Worm (Caenorhabditis elegans) whole organism, young adult: Measurements from ENCODE around the gene srd-27.
"Not testable (repeated sequence)": the region's sequence is repeated elsewhere in the genome, so short reads cannot be mapped to it uniquely, and the experiment has no call there.

ENCODE experiments used
- D2030.7 ChIP-seq: fragments of 200-800 bp; sonication (Bioruptor generic); IDR thresholded peaks from 2 replicates; pipeline ENCODE4 v1.3.6; 2022; ENCODE audit warnings: missing genetic modification reagents, missing genetic modification characterization, missing compliant biosample characterization
- F37B4.10 ChIP-seq: fragments of 200-800 bp; sonication (Bioruptor generic); IDR thresholded peaks from 2 replicates; pipeline ENCODE4 v1.3.6; 2022; ENCODE audit warnings: missing genetic modification characterization, missing compliant biosample characterization
- F55B11.4 ChIP-seq: sonication (generic microtip); optimal IDR thresholded peaks from 2 replicates; lab custom pipeline; 2016; ENCODE audit warnings: missing compliant biosample characterization, missing genetic modification characterization, borderline replicate concordance; ENCODE audit not compliant: insufficient read depth
- ZK185.1 ChIP-seq: sonication (generic microtip); optimal IDR thresholded peaks from 2 replicates; lab custom pipeline; 2016; ENCODE audit warnings: mild to moderate bottlenecking, missing genetic modification characterization, missing compliant biosample characterization; ENCODE audit not compliant: poor library complexity, severe bottlenecking
- ama-1 ChIP-seq, 3 experiments: fragments of 150-350 bp in 1 of 3; sonication (generic microtip) in 2 of 3; optimal IDR thresholded peaks; 2 replicates each; lab custom pipeline; 2014 to 2018; ENCODE audit warnings: missing biosample characterization in 2 of 3, missing genetic modification characterization in 2 of 3, missing genetic modification reagents in 2 of 3
- aptf-3 ChIP-seq: fragments of 200-800 bp; sonication (Bioruptor generic); IDR thresholded peaks from 2 replicates; pipeline ENCODE4 v1.3.6; 2022; ENCODE audit warnings: missing genetic modification characterization, missing compliant biosample characterization
- atf-7 ChIP-seq: sonication (generic microtip); optimal IDR thresholded peaks from 2 replicates; lab custom pipeline; 2017; ENCODE audit warnings: mild to moderate bottlenecking, missing genetic modification characterization, missing compliant biosample characterization
- attf-3 ChIP-seq: fragments of 200-800 bp; sonication (Bioruptor generic); conservative IDR thresholded peaks from 2 replicates; pipeline ENCODE4 v1.3.6; 2022; ENCODE audit warnings: missing genetic modification reagents, missing genetic modification characterization, missing compliant biosample characterization
- bed-2 ChIP-seq: fragments of 200-800 bp; sonication (Bioruptor generic); IDR thresholded peaks from 2 replicates; pipeline ENCODE4 v1.3.6; 2022; ENCODE audit warnings: missing genetic modification reagents, missing genetic modification characterization, missing compliant biosample characterization
- cebp-1 ChIP-seq, 2 experiments: fragments of 200-800 bp in 1 of 2; sonication (Bioruptor generic) in 1 of 2; sonication (generic microtip) in 1 of 2; IDR thresholded peaks in 1 of 2; optimal IDR thresholded peaks in 1 of 2; 2 replicates each; pipeline versions ENCODE4 v1.3.6 to Lab custom; 2017 to 2022; ENCODE audit warnings: missing compliant biosample characterization in 2 of 2, missing genetic modification characterization in 2 of 2, mild to moderate bottlenecking in 1 of 2, missing genetic modification reagents in 1 of 2, moderate library complexity in 1 of 2
- ceh-100 ChIP-seq: fragments of 200-800 bp; sonication (Bioruptor generic); IDR thresholded peaks from 2 replicates; pipeline ENCODE4 v1.3.6; 2022; ENCODE audit warnings: missing genetic modification reagents, missing genetic modification characterization, missing compliant biosample characterization
- ceh-79 ChIP-seq: sonication (generic microtip); optimal IDR thresholded peaks from 2 replicates; lab custom pipeline; 2017; ENCODE audit warnings: mild to moderate bottlenecking, missing genetic modification characterization, missing compliant biosample characterization
- dox-1 ChIP-seq: fragments of 200-800 bp; sonication (Bioruptor generic); IDR thresholded peaks from 2 replicates; pipeline ENCODE4 v1.3.6; 2022; ENCODE audit warnings: missing genetic modification reagents, missing genetic modification characterization, missing compliant biosample characterization
- dpl-1 ChIP-seq: fragments of 150-350 bp; optimal IDR thresholded peaks from 2 replicates; lab custom pipeline; 2014; ENCODE audit warnings: missing biosample characterization, missing genetic modification reagents, missing genetic modification characterization
- egl-18 ChIP-seq: fragments of 200-800 bp; sonication (Bioruptor generic); IDR thresholded peaks from 2 replicates; pipeline ENCODE4 v1.3.6; 2022; ENCODE audit warnings: missing genetic modification reagents, missing genetic modification characterization, missing compliant biosample characterization
- egl-44 ChIP-seq: fragments of 200-800 bp; sonication (Bioruptor generic); IDR thresholded peaks from 2 replicates; pipeline ENCODE4 v1.3.6; 2022; ENCODE audit warnings: missing genetic modification reagents, missing genetic modification characterization, missing compliant biosample characterization
- ekl-4 ChIP-seq: fragments of 200-800 bp; sonication (Bioruptor generic); IDR thresholded peaks from 2 replicates; pipeline ENCODE4 v1.3.6; 2022; ENCODE audit warnings: missing genetic modification reagents, missing genetic modification characterization, missing compliant biosample characterization
- ets-4 ChIP-seq: fragments of 200-800 bp; sonication (Bioruptor generic); optimal IDR thresholded peaks from 2 replicates; lab custom pipeline; 2018; ENCODE audit warnings: mild to moderate bottlenecking, missing genetic modification characterization, missing compliant biosample characterization
- hlh-12 ChIP-seq: sonication (generic microtip); optimal IDR thresholded peaks from 2 replicates; lab custom pipeline; 2016; ENCODE audit warnings: missing genetic modification characterization, missing compliant biosample characterization
- hmg-1.2 ChIP-seq: fragments of 200-800 bp; sonication (Bioruptor generic); IDR thresholded peaks from 2 replicates; pipeline ENCODE4 v1.3.6; 2022; ENCODE audit warnings: missing genetic modification reagents, missing genetic modification characterization, missing compliant biosample characterization
- hrde-1 ChIP-seq: sonication (generic microtip); optimal IDR thresholded peaks from 2 replicates; lab custom pipeline; 2016; ENCODE audit warnings: missing genetic modification characterization, mild to moderate bottlenecking, missing compliant biosample characterization, moderate library complexity, missing genotype, missing genetic modification reagents, borderline replicate concordance
- hsf-1 ChIP-seq: fragments of 200-800 bp; sonication (Bioruptor generic); IDR thresholded peaks from 2 replicates; pipeline ENCODE4 v1.3.6; 2022; ENCODE audit warnings: missing genetic modification reagents, missing genetic modification characterization, missing compliant biosample characterization
- lag-1 ChIP-seq: fragments of 200-800 bp; sonication (Bioruptor generic); IDR thresholded peaks from 2 replicates; pipeline ENCODE4 v1.3.6; 2022; ENCODE audit warnings: missing genetic modification reagents, missing genetic modification characterization, missing compliant biosample characterization
- lin-26 ChIP-seq: fragments of 200-800 bp; sonication (Bioruptor generic); IDR thresholded peaks from 2 replicates; pipeline ENCODE4 v1.3.6; 2022; ENCODE audit warnings: missing genetic modification reagents, missing genetic modification characterization, missing compliant biosample characterization
- lir-1 ChIP-seq: fragments of 200-800 bp; sonication (Bioruptor generic); conservative IDR thresholded peaks from 2 replicates; pipeline ENCODE4 v1.3.6; 2022; ENCODE audit warnings: missing genetic modification reagents, missing genetic modification characterization, missing compliant biosample characterization
- lsy-27 ChIP-seq: sonication (generic microtip); optimal IDR thresholded peaks from 2 replicates; lab custom pipeline; 2017; ENCODE audit warnings: missing genetic modification characterization, mild to moderate bottlenecking, missing compliant biosample characterization, antibody characterized with exemption, missing genotype, borderline replicate concordance; ENCODE audit not compliant: insufficient read depth
- mes-4 ChIP-seq: sonication (generic microtip); optimal IDR thresholded peaks from 2 replicates; lab custom pipeline; 2016; ENCODE audit warnings: missing genotype, missing genetic modification characterization, missing compliant biosample characterization
- nfyb-1 ChIP-seq: fragments of 200-800 bp; sonication (Bioruptor generic); IDR thresholded peaks from 2 replicates; pipeline ENCODE4 v1.3.6; 2022; ENCODE audit warnings: missing genetic modification reagents, missing genetic modification characterization, missing compliant biosample characterization
- nhr-120 ChIP-seq: fragments of 200-800 bp; sonication (Bioruptor generic); IDR thresholded peaks from 2 replicates; pipeline ENCODE4 v1.3.6; 2022; ENCODE audit warnings: missing genetic modification characterization, missing compliant biosample characterization
- rcor-1 ChIP-seq: fragments of 200-800 bp; sonication (Bioruptor generic); IDR thresholded peaks from 2 replicates; pipeline ENCODE4 v1.3.6; 2022; ENCODE audit warnings: missing genetic modification reagents, missing genetic modification characterization, missing compliant biosample characterization
- repo-1 ChIP-seq: sonication (generic microtip); optimal IDR thresholded peaks from 2 replicates; lab custom pipeline; 2017; ENCODE audit warnings: mild to moderate bottlenecking, missing genetic modification characterization, missing compliant biosample characterization
- snpc-3.4 ChIP-seq: sonication (generic microtip); optimal IDR thresholded peaks from 2 replicates; lab custom pipeline; 2017; ENCODE audit warnings: missing genetic modification characterization, mild to moderate bottlenecking, missing compliant biosample characterization, antibody characterized with exemption, moderate library complexity, missing genotype, missing genetic modification reagents
- snpc-4 ChIP-seq, 5 experiments: fragments of 150-350 bp in 1 of 5; sonication (generic microtip) in 4 of 5; optimal IDR thresholded peaks; 2 replicates each; lab custom pipeline; 2014 to 2018; ENCODE audit warnings: missing genetic modification characterization in 5 of 5, missing biosample characterization in 3 of 5, antibody characterized with exemption in 2 of 5, mild to moderate bottlenecking in 2 of 5, missing compliant biosample characterization in 2 of 5, missing genotype in 2 of 5, moderate library complexity in 2 of 5, missing genetic modification reagents in 1 of 5
- sptf-2 ChIP-seq: fragments of 200-800 bp; sonication (Bioruptor generic); optimal IDR thresholded peaks from 2 replicates; lab custom pipeline; 2018; ENCODE audit warnings: mild to moderate bottlenecking, missing genetic modification characterization, missing compliant biosample characterization
- unc-130 ChIP-seq: sonication (generic microtip); optimal IDR thresholded peaks from 2 replicates; lab custom pipeline; 2016; ENCODE audit warnings: missing genetic modification reagents, missing genetic modification characterization, missing compliant biosample characterization
- unc-62 ChIP-seq: fragments of 150-350 bp; optimal IDR thresholded peaks from 2 replicates; lab custom pipeline; 2014; ENCODE audit warnings: missing biosample characterization, missing genetic modification reagents, missing genetic modification characterization
- ztf-18 ChIP-seq: sonication (generic microtip); optimal IDR thresholded peaks from 2 replicates; lab custom pipeline; 2016; ENCODE audit warnings: missing genotype, mild to moderate bottlenecking, missing genetic modification characterization, missing compliant biosample characterization
- ztf-25 ChIP-seq: fragments of 200-800 bp; sonication (Bioruptor generic); IDR thresholded peaks from 2 replicates; pipeline ENCODE4 v1.3.6; 2022; ENCODE audit warnings: missing genetic modification reagents, missing genetic modification characterization, missing compliant biosample characterization
- ztf-28 ChIP-seq: fragments of 200-800 bp; sonication (Bioruptor generic); IDR thresholded peaks from 2 replicates; pipeline ENCODE4 v1.3.6; 2022; ENCODE audit warnings: missing genetic modification reagents, missing genetic modification characterization, missing compliant biosample characterization
- ztf-3 ChIP-seq: fragments of 200-800 bp; sonication (Bioruptor generic); optimal IDR thresholded peaks from 2 replicates; lab custom pipeline; 2018; ENCODE audit warnings: mild to moderate bottlenecking, missing genetic modification characterization, missing compliant biosample characterization

srd-27 gene

ce11 chrV:15803079-15803478 lies at the start of gene srd-27:
TSS of gene srd-27 (plus strand) at chrV:15803379.
- not testable (repeated sequence) for TF ChIP-seq ZK185.1 (tag; lab: Kevin White, UChicago); attf-3 (GFP tag; lab: Robert Waterston, UW); cebp-1 (GFP tag; IDR thresholded peaks at IDR 0.05; lab: Robert Waterston, UW); cebp-1 (tag; optimal IDR thresholded peaks at IDR 0.05; lab: Kevin White, UChicago)

ce11 chrV:15754731-15755130 lies 48.4 kb upstream of the srd-27 start, which contains the start of gene str-8:
TSS of gene str-8 (plus strand) at chrV:15755031.
- TF ChIP-seq ceh-79 (tag; lab: Kevin White, UChicago); rcor-1 (GFP tag; lab: Robert Waterston, UW); egl-18 (GFP tag; lab: Robert Waterston, UW): not testable (repeated sequence)

ce11 chrV:15757645-15758044 lies 45.5 kb upstream of the srd-27 start:
- no peak for TF ChIP-seq mes-4
- TF ChIP-seq ceh-100 (GFP tag; lab: Robert Waterston, UW): no peak
- TF ChIP-seq unc-62: no peak
- TF ChIP-seq ztf-18 (tag; lab: Kevin White, UChicago): no peak
- no peak for TF ChIP-seq atf-7 (tag; lab: Kevin White, UChicago)
- no peak for TF ChIP-seq F37B4.10 (GFP tag; lab: Robert Waterston, UW)
- TF ChIP-seq aptf-3: no peak
- TF ChIP-seq dpl-1 (GFP tag; lab: Kevin White, UChicago): no peak

- no peak for TF ChIP-seq nhr-120 (GFP tag; lab: Robert Waterston, UW)
- no peak for TF ChIP-seq ama-1 (optimal IDR thresholded peaks at IDR 0.05; lab: Kevin White, UChicago)
- no peak for TF ChIP-seq ama-1 (GFP tag; optimal IDR thresholded peaks at IDR 0.05; lab: Kevin White, UChicago)
- TF ChIP-seq bed-2 (GFP tag; lab: Robert Waterston, UW): no peak
- no peak for TF ChIP-seq dox-1 (GFP tag; lab: Robert Waterston, UW)
- no peak for TF ChIP-seq nfyb-1
- no peak for TF ChIP-seq ztf-28 (GFP tag; lab: Robert Waterston, UW)
- TF ChIP-seq hsf-1 (GFP tag; lab: Robert Waterston, UW): no peak
- no peak for TF ChIP-seq unc-130 (GFP tag; lab: Kevin White, UChicago)
- no peak for TF ChIP-seq hmg-1.2
- TF ChIP-seq mes-4: no peak
- TF ChIP-seq sptf-2: no peak
- TF ChIP-seq cebp-1 (GFP tag; IDR thresholded peaks at IDR 0.05; lab: Robert Waterston, UW): no peak
- no peak for TF ChIP-seq cebp-1 (tag; optimal IDR thresholded peaks at IDR 0.05; lab: Kevin White, UChicago)
- no peak for TF ChIP-seq hlh-12 (tag; lab: Kevin White, UChicago)
- TF ChIP-seq egl-44: no peak
- no peak for TF ChIP-seq snpc-4 (GFP tag; optimal IDR thresholded peaks at IDR 0.05; lab: Kevin White, UChicago)
- TF ChIP-seq snpc-4 (tag; optimal IDR thresholded peaks at IDR 0.05; lab: Kevin White, UChicago): no peak
- no peak for TF ChIP-seq aptf-3
- no peak for TF ChIP-seq lsy-27 (tag; lab: Kevin White, UChicago)
These were observed 44.7 kb upstream of the srd-27 start, which contains the start of gene str-9 for ce11 chrV:15758449-15758848. TSS of gene str-9 (plus strand) at chrV:15758749.

ce11 chrV:15766122-15766594 lies 37.0 kb upstream of the srd-27 start, which contains the start of the genes haf-3 and F57A10.2:
TSS of gene haf-3 (minus strand) at chrV:15766172.
TSS of gene F57A10.2 (plus strand) at chrV:15766575.
- TF ChIP-seq ztf-25 (GFP tag; lab: Robert Waterston, UW) (no peak), lag-1 (GFP tag; lab: Robert Waterston, UW) (no peak), F55B11.4 (tag; lab: Kevin White, UChicago) (no peak), hrde-1 (tag; lab: Kevin White, UChicago) (no peak), ztf-3 (no peak), hlh-12 (tag; lab: Kevin White, UChicago) (no peak), lin-26 (GFP tag; lab: Robert Waterston, UW) (no peak), ets-4 (GFP tag; lab: Kevin White, UChicago) (no peak), lir-1 (GFP tag; lab: Robert Waterston, UW) (peak; percentile 65; the same call in 1 of the 2 replicates), ekl-4 (GFP tag; lab: Robert Waterston, UW) (peak; percentile 82), snpc-3.4 (tag; lab: Kevin White, UChicago) (peak; percentile 83), unc-62 (no peak), D2030.7 (peak; percentile 83), repo-1 (tag; lab: Kevin White, UChicago) (peak; percentile 70), sptf-2 (no peak)
